Fruit fly (Drosophila melanogaster) whole organism, prepupa: ENCODE data around the gene CG7168.
A peak's percentile ranks its signal among the peaks of the same experiment; 100 is the strongest.

Source experiments
- CG10669 ChIP-seq: fragments of 200-800 bp; sonication (Bioruptor generic); optimal IDR thresholded peaks from 3 replicates; lab custom pipeline; 2018; ENCODE audit warnings: missing biosample characterization, mild to moderate bottlenecking, missing genetic modification characterization, moderate library complexity
- CG11294 ChIP-seq: fragments of 200-800 bp; sonication (Bioruptor generic); IDR thresholded peaks from 2 replicates; pipeline ENCODE4 v1.3.6; 2022; ENCODE audit warnings: missing biosample characterization, missing genetic modification characterization
- CG32006 ChIP-seq: fragments of 200-800 bp; sonication (Bioruptor generic); optimal IDR thresholded peaks from 3 replicates; lab custom pipeline; 2017; ENCODE audit warnings: missing biosample characterization, mild to moderate bottlenecking, missing genetic modification characterization
- CG6792 ChIP-seq: fragments of 200-800 bp; sonication (Bioruptor generic); optimal IDR thresholded peaks from 3 replicates; lab custom pipeline; 2016; ENCODE audit warnings: missing biosample characterization, missing genetic modification characterization
- CG6854 ChIP-seq: fragments of 200-800 bp; sonication (Bioruptor generic); optimal IDR thresholded peaks from 2 replicates; lab custom pipeline; 2017; ENCODE audit warnings: missing biosample characterization, mild to moderate bottlenecking, missing genetic modification characterization
- CG8319 ChIP-seq: fragments of 200-800 bp; sonication (Bioruptor generic); optimal IDR thresholded peaks from 3 replicates; lab custom pipeline; 2016; ENCODE audit warnings: missing biosample characterization, missing genetic modification characterization
- Hr4 ChIP-seq: fragments of 200-800 bp; sonication (Bioruptor generic); optimal IDR thresholded peaks from 3 replicates; lab custom pipeline; 2016; ENCODE audit warnings: missing biosample characterization, missing genetic modification characterization
- Smox ChIP-seq: fragments of 200-800 bp; sonication (Bioruptor generic); optimal IDR thresholded peaks from 3 replicates; lab custom pipeline; 2016; ENCODE audit warnings: missing biosample characterization, missing genetic modification characterization
- achi ChIP-seq: fragments of 200-800 bp; sonication (Bioruptor generic); optimal IDR thresholded peaks from 3 replicates; lab custom pipeline; 2016; ENCODE audit warnings: missing biosample characterization, missing genetic modification characterization
- dsx ChIP-seq: fragments of 200-800 bp; optimal IDR thresholded peaks from 3 replicates; lab custom pipeline; 2019; ENCODE audit warnings: missing biosample characterization, mild to moderate bottlenecking, missing genetic modification characterization, moderate library complexity; ENCODE audit not compliant: poor library complexity, severe bottlenecking
- fd59A ChIP-seq: fragments of 200-800 bp; sonication (Bioruptor generic); optimal IDR thresholded peaks from 2 replicates; lab custom pipeline; 2017; ENCODE audit warnings: missing biosample characterization, mild to moderate bottlenecking, missing genetic modification characterization, missing genetic modification reagents
- fkh ChIP-seq: fragments of 200-800 bp; sonication (Bioruptor generic); optimal IDR thresholded peaks from 3 replicates; lab custom pipeline; 2017; ENCODE audit warnings: missing biosample characterization, mild to moderate bottlenecking, missing genetic modification characterization, moderate library complexity

dm6 chr3R:18223434-18223833, 2.4 kb downstream of the CG7168 start, which contains the start of the genes mTerf5 and Non3:
- TF ChIP-seq fd59A (GFP tag; lab: Kevin White, UChicago) = no peak
- TF ChIP-seq Hr4 (GFP tag; lab: Kevin White, UChicago) = no peak
- no peak for TF ChIP-seq CG11294 (GFP tag; lab: Robert Waterston, UW)
- TF ChIP-seq dsx (GFP tag; lab: Kevin White, UChicago) = peak; percentile 55
- TF ChIP-seq CG32006 (GFP tag; lab: Kevin White, UChicago) = no peak
- TF ChIP-seq CG6854 (GFP tag; lab: Kevin White, UChicago) = peak; percentile 6
- no peak for TF ChIP-seq Smox (GFP tag; lab: Kevin White, UChicago)
- TF ChIP-seq CG10669 = no peak
- TF ChIP-seq CG6792 = peak; percentile 33
- TF ChIP-seq achi = peak; percentile 66
- TF ChIP-seq CG8319 (GFP tag; lab: Kevin White, UChicago) = peak; percentile 32
- TF ChIP-seq fkh (GFP tag; lab: Kevin White, UChicago) = peak; percentile 64
